Fruit fly (Drosophila melanogaster) whole organism, embryonic: ENCODE results near the gene AlaRS-m.

ENCODE experiments used
- Antp ChIP-seq: fragments of 200-800 bp; sonication (Bioruptor generic); optimal IDR thresholded peaks from 3 replicates; lab custom pipeline; 2016; ENCODE audit warnings: missing biosample characterization, missing genetic modification characterization
- CG10462 ChIP-seq: fragments of 200-800 bp; sonication (Bioruptor generic); optimal IDR thresholded peaks from 2 replicates; lab custom pipeline; 2016; ENCODE audit warnings: missing biosample characterization, missing genetic modification characterization
- CG11696 ChIP-seq: fragments of 200-800 bp; sonication (Bioruptor generic); IDR thresholded peaks from 2 replicates; pipeline ENCODE4 v1.3.6; 2022; ENCODE audit warnings: missing biosample characterization, missing genetic modification characterization
- CG11723 ChIP-seq: fragments of 200-800 bp; sonication (Bioruptor generic); optimal IDR thresholded peaks from 2 replicates; lab custom pipeline; 2017; ENCODE audit warnings: missing biosample characterization, mild to moderate bottlenecking, missing genetic modification characterization
- CG13287 ChIP-seq: fragments of 200-800 bp; sonication (Bioruptor generic); IDR thresholded peaks from 2 replicates; pipeline ENCODE4 v1.3.6; 2022; ENCODE audit warnings: missing biosample characterization, missing genetic modification characterization; ENCODE audit not compliant: partially characterized antibody
- CG13624 ChIP-seq: fragments of 200-800 bp; sonication (Bioruptor generic); optimal IDR thresholded peaks from 2 replicates; lab custom pipeline; 2016; ENCODE audit warnings: missing biosample characterization, missing genetic modification characterization
- CG15601 ChIP-seq: fragments of 200-800 bp; sonication (Bioruptor generic); optimal IDR thresholded peaks from 3 replicates; lab custom pipeline; 2019; ENCODE audit warnings: missing biosample characterization, mild to moderate bottlenecking, missing genetic modification characterization, moderate library complexity
- CG1647 ChIP-seq: fragments of 200-800 bp; sonication (Bioruptor generic); optimal IDR thresholded peaks from 3 replicates; lab custom pipeline; 2016; ENCODE audit warnings: missing biosample characterization, missing genetic modification characterization
- CG17568 ChIP-seq: fragments of 200-800 bp; sonication (Bioruptor generic); optimal IDR thresholded peaks from 2 replicates; lab custom pipeline; 2018; ENCODE audit warnings: missing biosample characterization, mild to moderate bottlenecking, missing genetic modification characterization, moderate library complexity
- CG18619 ChIP-seq: fragments of 200-800 bp; sonication (Bioruptor generic); optimal IDR thresholded peaks from 3 replicates; lab custom pipeline; 2017; ENCODE audit warnings: missing biosample characterization, mild to moderate bottlenecking, missing genetic modification characterization
- CG18764 ChIP-seq: fragments of 200-800 bp; sonication (Bioruptor generic); optimal IDR thresholded peaks from 3 replicates; lab custom pipeline; 2016; ENCODE audit warnings: missing biosample characterization, missing genetic modification characterization
- CG30403 ChIP-seq: fragments of 200-800 bp; sonication (Bioruptor generic); optimal IDR thresholded peaks from 3 replicates; lab custom pipeline; 2016; ENCODE audit warnings: missing biosample characterization, missing genetic modification characterization
- CG31388 ChIP-seq: fragments of 200-800 bp; sonication (Bioruptor generic); optimal IDR thresholded peaks from 2 replicates; lab custom pipeline; 2016; ENCODE audit warnings: missing biosample characterization, missing genetic modification characterization
- CG32767 ChIP-seq: fragments of 200-800 bp; sonication (Bioruptor generic); IDR thresholded peaks from 2 replicates; pipeline ENCODE4 v1.3.6; 2022; ENCODE audit warnings: missing biosample characterization, missing genetic modification characterization
- CG3407 ChIP-seq: fragments of 200-800 bp; sonication (Bioruptor generic); optimal IDR thresholded peaks from 2 replicates; lab custom pipeline; 2018; ENCODE audit warnings: missing biosample characterization, mild to moderate bottlenecking, missing genetic modification characterization
- CG42726 ChIP-seq: fragments of 200-800 bp; sonication (Bioruptor generic); IDR thresholded peaks from 2 replicates; pipeline ENCODE4 v1.3.6; 2022; ENCODE audit warnings: missing biosample characterization, missing genetic modification characterization; ENCODE audit not compliant: partially characterized antibody
- CG4328 ChIP-seq: fragments of 200-800 bp; sonication (Bioruptor generic); optimal IDR thresholded peaks from 3 replicates; lab custom pipeline; 2017; ENCODE audit warnings: missing biosample characterization, missing genetic modification reagents, missing genetic modification characterization
- CG4730 ChIP-seq: fragments of 200-800 bp; sonication (Bioruptor generic); IDR thresholded peaks from 2 replicates; pipeline ENCODE4 v1.3.6; 2022; ENCODE audit warnings: missing biosample characterization, missing genetic modification characterization
- CG4854 ChIP-seq: fragments of 200-800 bp; sonication (Bioruptor generic); optimal IDR thresholded peaks from 2 replicates; lab custom pipeline; 2016; ENCODE audit warnings: missing biosample characterization, missing genetic modification characterization, inconsistent platforms
- CG6813 ChIP-seq: fragments of 200-800 bp; sonication (Bioruptor generic); optimal IDR thresholded peaks from 2 replicates; lab custom pipeline; 2017; ENCODE audit warnings: missing biosample characterization, missing genetic modification characterization, mild to moderate bottlenecking, moderate library complexity, missing genetic modification reagents
- CG7556 ChIP-seq: fragments of 200-800 bp; sonication (Bioruptor generic); optimal IDR thresholded peaks from 2 replicates; lab custom pipeline; 2017; ENCODE audit warnings: missing biosample characterization, mild to moderate bottlenecking, missing genetic modification characterization
- CG9609 ChIP-seq: fragments of 200-800 bp; sonication (Bioruptor generic); optimal IDR thresholded peaks from 3 replicates; lab custom pipeline; 2016; ENCODE audit warnings: missing biosample characterization, missing genetic modification characterization
- CTCF ChIP-seq: fragments of 200-800 bp; sonication (Bioruptor generic); optimal IDR thresholded peaks from 2 replicates; lab custom pipeline; 2017; ENCODE audit warnings: missing biosample characterization, mild to moderate bottlenecking, missing genetic modification characterization, moderate library complexity
- Dp ChIP-seq: fragments of 200-800 bp; sonication (Bioruptor generic); optimal IDR thresholded peaks from 2 replicates; lab custom pipeline; 2018; ENCODE audit warnings: missing biosample characterization, mild to moderate bottlenecking, missing genetic modification characterization, moderate library complexity
- Fer1 ChIP-seq: fragments of 200-800 bp; sonication (Bioruptor generic); optimal IDR thresholded peaks from 2 replicates; lab custom pipeline; 2017; ENCODE audit warnings: missing biosample characterization, mild to moderate bottlenecking, missing genetic modification characterization
- NC2α ChIP-seq: fragments of 200-800 bp; sonication (Bioruptor generic); optimal IDR thresholded peaks from 2 replicates; lab custom pipeline; 2016; ENCODE audit warnings: missing biosample characterization, missing genetic modification characterization
- NFAT ChIP-seq: fragments of 200-800 bp; sonication (Bioruptor generic); IDR thresholded peaks from 2 replicates; pipeline ENCODE4 v1.3.6; 2022; ENCODE audit warnings: missing biosample characterization, missing genetic modification characterization
- NfI ChIP-seq: fragments of 200-800 bp; sonication (Bioruptor generic); optimal IDR thresholded peaks from 3 replicates; lab custom pipeline; 2018; ENCODE audit warnings: missing biosample characterization, mild to moderate bottlenecking, missing genetic modification characterization, moderate library complexity
- Pdp1 ChIP-seq, 2 experiments: fragments of 200-800 bp; sonication (Bioruptor generic); optimal IDR thresholded peaks; 3 replicates each; lab custom pipeline; 2016; ENCODE audit warnings: missing biosample characterization in 2 of 2, missing genetic modification characterization in 2 of 2, mild to moderate bottlenecking in 1 of 2, moderate library complexity in 1 of 2
- Poxn ChIP-seq: fragments of 200-800 bp; sonication (Bioruptor generic); IDR thresholded peaks from 2 replicates; pipeline ENCODE4 v1.3.6; 2022; ENCODE audit warnings: missing biosample characterization, missing genetic modification characterization
- Usf ChIP-seq: fragments of 200-800 bp; sonication (Bioruptor generic); optimal IDR thresholded peaks from 2 replicates; lab custom pipeline; 2017; ENCODE audit warnings: missing genotype, missing biosample characterization, missing genetic modification characterization
- abd-A ChIP-seq: fragments of 200-800 bp; sonication (Bioruptor generic); optimal IDR thresholded peaks from 3 replicates; lab custom pipeline; 2019; ENCODE audit warnings: missing biosample characterization, mild to moderate bottlenecking, missing genetic modification characterization, moderate library complexity
- br ChIP-seq: fragments of >200 bp; optimal IDR thresholded peaks from 2 replicates; lab custom pipeline; 2017
- danr ChIP-seq: fragments of 200-800 bp; sonication (Bioruptor generic); IDR thresholded peaks from 2 replicates; pipeline ENCODE4 v1.3.6; 2022; ENCODE audit warnings: missing biosample characterization, missing genetic modification characterization
- dmrt11E ChIP-seq: fragments of 200-800 bp; sonication (Bioruptor generic); optimal IDR thresholded peaks from 3 replicates; lab custom pipeline; 2018; ENCODE audit warnings: missing biosample characterization, mild to moderate bottlenecking, missing genetic modification characterization, moderate library complexity
- dpn ChIP-seq, 2 experiments: fragments of 200-800 bp; sonication (Bioruptor generic); optimal IDR thresholded peaks; 3 replicates each; lab custom pipeline; 2016; ENCODE audit warnings: missing biosample characterization in 2 of 2, missing genetic modification characterization in 2 of 2
- ems ChIP-seq: fragments of 200-800 bp; sonication (Bioruptor generic); optimal IDR thresholded peaks from 3 replicates; lab custom pipeline; 2016; ENCODE audit warnings: missing biosample characterization, missing genetic modification characterization
- fd102C ChIP-seq: fragments of 200-800 bp; sonication (Bioruptor generic); optimal IDR thresholded peaks from 2 replicates; lab custom pipeline; 2018; ENCODE audit warnings: missing biosample characterization, mild to moderate bottlenecking, missing genetic modification characterization, moderate library complexity
- fu2 ChIP-seq: fragments of 200-800 bp; sonication (Bioruptor generic); optimal IDR thresholded peaks from 2 replicates; lab custom pipeline; 2016; ENCODE audit warnings: missing biosample characterization, missing genetic modification characterization
- gt ChIP-seq: fragments of 200-800 bp; sonication (Bioruptor generic); IDR thresholded peaks from 2 replicates; pipeline ENCODE4 v1.3.6; 2022; ENCODE audit warnings: missing biosample characterization, missing genetic modification characterization
- h ChIP-seq: fragments of >200 bp; optimal IDR thresholded peaks from 2 replicates; lab custom pipeline; 2017
- hb ChIP-seq: fragments of 200-800 bp; sonication (Bioruptor generic); IDR thresholded peaks from 3 replicates; pipeline ENCODE4 v1.3.6; 2022; ENCODE audit warnings: missing biosample characterization, missing genetic modification characterization; ENCODE audit not compliant: partially characterized antibody
- lov ChIP-seq, 2 experiments: fragments of 200-800 bp in 1 of 2; fragments of >200 bp in 1 of 2; sonication (Bioruptor generic) in 1 of 2; IDR thresholded peaks in 1 of 2; optimal IDR thresholded peaks in 1 of 2; 2 replicates in 1 of 2; 3 replicates in 1 of 2; pipeline versions ENCODE4 v1.3.6 to Lab custom; 2017 to 2022; ENCODE audit warnings: missing biosample characterization in 1 of 2, missing genetic modification characterization in 1 of 2
- oc ChIP-seq: fragments of 200-800 bp; sonication (Bioruptor generic); optimal IDR thresholded peaks from 2 replicates; lab custom pipeline; 2018; ENCODE audit warnings: missing biosample characterization, mild to moderate bottlenecking, missing genetic modification characterization, moderate library complexity
- pb ChIP-seq: fragments of 200-800 bp; sonication (Bioruptor generic); optimal IDR thresholded peaks from 3 replicates; lab custom pipeline; 2016; ENCODE audit warnings: missing biosample characterization, missing genetic modification characterization
- prd ChIP-seq, 3 experiments: fragments of >200 bp in 2 of 3; fragments of 200-800 bp in 1 of 3; sonication (Bioruptor generic) in 1 of 3; optimal IDR thresholded peaks in 2 of 3; IDR thresholded peaks in 1 of 3; 2 replicates in 2 of 3; 3 replicates in 1 of 3; pipeline versions ENCODE4 v1.3.6 to Lab custom; 2017 to 2022; ENCODE audit warnings: missing biosample characterization in 1 of 3, missing genetic modification characterization in 1 of 3
- ranshi ChIP-seq: fragments of 200-800 bp; sonication (Bioruptor generic); IDR thresholded peaks from 2 replicates; pipeline ENCODE4 v1.3.6; 2022; ENCODE audit warnings: missing biosample characterization, missing genetic modification characterization
- row ChIP-seq: fragments of 200-800 bp; sonication (Bioruptor generic); IDR thresholded peaks from 3 replicates; pipeline ENCODE4 v1.3.6; 2022; ENCODE audit warnings: missing biosample characterization, missing genetic modification characterization
- sisA ChIP-seq: fragments of 200-800 bp; sonication (Bioruptor generic); IDR thresholded peaks from 2 replicates; pipeline ENCODE4 v1.3.6; 2022; ENCODE audit warnings: missing biosample characterization, missing genetic modification characterization
- sqz ChIP-seq: fragments of 200-800 bp; sonication (Bioruptor generic); optimal IDR thresholded peaks from 3 replicates; lab custom pipeline; 2018; ENCODE audit warnings: missing biosample characterization, mild to moderate bottlenecking, missing genetic modification characterization
- tna ChIP-seq: fragments of 200-800 bp; sonication (Bioruptor generic); IDR thresholded peaks from 2 replicates; pipeline ENCODE4 v1.3.6; 2022; ENCODE audit warnings: missing biosample characterization, missing genetic modification characterization; ENCODE audit not compliant: partially characterized antibody

Gene AlaRS-m

dm6 chr3L:5139312-5139711 lies 6.6 kb upstream of the AlaRS-m start, which contains the start of the genes Tcs5 and CHMP2B (continued):
- peak; percentile 99 for TF ChIP-seq Antp
- peak; percentile 100 for TF ChIP-seq dmrt11E (tag; lab: Kevin White, UChicago)
- no peak for TF ChIP-seq h (lab: Kevin White, UChicago)
- TF ChIP-seq Usf (GFP tag; lab: Kevin White, UChicago): peak; percentile 100
- no peak for TF ChIP-seq lov (optimal IDR thresholded peaks at IDR 0.05; lab: Kevin White, UChicago)
- peak; percentile 100 for TF ChIP-seq lov (GFP tag; IDR thresholded peaks at IDR 0.05; lab: Robert Waterston, UW)
- peak; percentile 99 for TF ChIP-seq CG4328 (GFP tag; lab: Kevin White, UChicago)
- TF ChIP-seq fd102C (GFP tag; lab: Kevin White, UChicago): peak; percentile 98
- peak; percentile 100 for TF ChIP-seq CG10462 (GFP tag; lab: Kevin White, UChicago)
- TF ChIP-seq CTCF: peak; percentile 77
- peak; percentile 100 for TF ChIP-seq CG9609 (GFP tag; lab: Kevin White, UChicago)
- peak; percentile 100 for TF ChIP-seq fu2 (GFP tag; lab: Kevin White, UChicago)
- peak; percentile 44; the same call in 1 of the 2 replicates for TF ChIP-seq CG42726 (GFP tag; lab: Robert Waterston, UW)
- peak; percentile 99 for TF ChIP-seq sqz (GFP tag; lab: Kevin White, UChicago)
- peak; percentile 47; the same call in 1 of the 2 replicates for TF ChIP-seq CG13287 (GFP tag; lab: Robert Waterston, UW)
- peak; percentile 100 for TF ChIP-seq CG30403 (GFP tag; lab: Kevin White, UChicago)
- peak; percentile 100 for TF ChIP-seq NFAT (GFP tag; lab: Robert Waterston, UW)
- TF ChIP-seq CG1647: peak; percentile 100
- TF ChIP-seq oc (tag; lab: Kevin White, UChicago): peak; percentile 100
- no peak for TF ChIP-seq hb (GFP tag; lab: Robert Waterston, UW)
- TF ChIP-seq NC2α (GFP tag; lab: Kevin White, UChicago): peak; percentile 99
- peak; percentile 100 for TF ChIP-seq gt (GFP tag; lab: Robert Waterston, UW)
- peak; percentile 99 for TF ChIP-seq CG31388 (GFP tag; lab: Kevin White, UChicago)
- peak; percentile 97 for TF ChIP-seq ems
- TF ChIP-seq pb (GFP tag; lab: Kevin White, UChicago): peak; percentile 99
- TF ChIP-seq CG11723 (GFP tag; lab: Kevin White, UChicago): peak; percentile 100
- TF ChIP-seq br (lab: Kevin White, UChicago): no peak
- peak; percentile 66 for TF ChIP-seq Dp (GFP tag; lab: Kevin White, UChicago)
- peak; percentile 100 for TF ChIP-seq sisA (GFP tag; lab: Robert Waterston, UW)
- TF ChIP-seq abd-A (tag; lab: Kevin White, UChicago): no peak
- TF ChIP-seq CG4854: peak; percentile 100
- TF ChIP-seq CG6813 (GFP tag; lab: Kevin White, UChicago): peak; percentile 99
- TF ChIP-seq tna (GFP tag; lab: Robert Waterston, UW): no peak
- no peak for TF ChIP-seq prd (optimal IDR thresholded peaks at IDR 0.05; lab: Kevin White, UChicago)
- peak; percentile 100 for TF ChIP-seq prd (GFP tag; IDR thresholded peaks at IDR 0.05; lab: Robert Waterston, UW)
- TF ChIP-seq CG13624 (GFP tag; lab: Kevin White, UChicago): peak; percentile 100
- TF ChIP-seq Fer1 (GFP tag; lab: Kevin White, UChicago): peak; percentile 99
- peak; percentile 100 for TF ChIP-seq dpn (GFP tag; optimal IDR thresholded peaks at IDR 0.05; lab: Kevin White, UChicago)
- peak; percentile 100 for TF ChIP-seq CG18619 (GFP tag; lab: Kevin White, UChicago)
- peak; percentile 99 for TF ChIP-seq CG11696 (GFP tag; lab: Robert Waterston, UW)
- peak; percentile 99 for TF ChIP-seq CG18764
- peak; percentile 100 for TF ChIP-seq danr (GFP tag; lab: Robert Waterston, UW)
- peak; percentile 99 for TF ChIP-seq CG7556 (GFP tag; lab: Kevin White, UChicago)
- TF ChIP-seq row (GFP tag; lab: Robert Waterston, UW): peak; percentile 100
- TF ChIP-seq CG32767: peak; percentile 100
- TF ChIP-seq NfI (GFP tag; lab: Kevin White, UChicago): peak; percentile 100
- TF ChIP-seq CG17568 (GFP tag; lab: Kevin White, UChicago): no peak
- TF ChIP-seq Pdp1 (GFP tag; optimal IDR thresholded peaks at IDR 0.05; lab: Kevin White, UChicago): peak; percentile 99 to 100
- peak; percentile 100 for TF ChIP-seq ranshi (GFP tag; lab: Robert Waterston, UW)
- peak; percentile 100 for TF ChIP-seq Poxn
- peak; percentile 99 for TF ChIP-seq CG3407 (GFP tag; lab: Kevin White, UChicago)
- peak; percentile 100 for TF ChIP-seq CG4730 (GFP tag; lab: Robert Waterston, UW)
- peak; percentile 99 for TF ChIP-seq CG15601 (tag; lab: Kevin White, UChicago)
